Worm (Caenorhabditis elegans) whole organism, L4 larva: Measurements from ENCODE around the gene vps-45.

ENCODE experiments used
- D1046.2 ChIP-seq: fragments of 200-800 bp; sonication (Bioruptor generic); IDR thresholded peaks from 2 replicates; pipeline ENCODE4 v1.3.6; 2022; ENCODE audit warnings: missing genetic modification characterization, missing compliant biosample characterization
- F10B5.3 ChIP-seq: sonication (generic microtip); optimal IDR thresholded peaks from 2 replicates; lab custom pipeline; 2016; ENCODE audit warnings: mild to moderate bottlenecking, missing genetic modification characterization, missing compliant biosample characterization
- F26F4.8 ChIP-seq: fragments of 200-800 bp; sonication (Bioruptor generic); conservative IDR thresholded peaks from 2 replicates; pipeline ENCODE4 v1.3.6; 2022; ENCODE audit warnings: missing genetic modification characterization, missing compliant biosample characterization
- F49E8.2 ChIP-seq: sonication (generic microtip); optimal IDR thresholded peaks from 2 replicates; lab custom pipeline; 2016; ENCODE audit warnings: missing compliant biosample characterization, mild to moderate bottlenecking, missing genetic modification characterization, borderline replicate concordance
- R02D3.7 ChIP-seq: fragments of 150-350 bp; sonication (generic microtip); optimal IDR thresholded peaks from 3 replicates; lab custom pipeline; 2014; ENCODE audit warnings: missing biosample characterization, missing genetic modification characterization
- T20F7.1 ChIP-seq: fragments of 200-800 bp; sonication (Bioruptor generic); optimal IDR thresholded peaks from 2 replicates; lab custom pipeline; 2018; ENCODE audit warnings: mild to moderate bottlenecking, missing genetic modification characterization, missing compliant biosample characterization
- Y105C5A.15 ChIP-seq: fragments of 200-800 bp; sonication (Bioruptor generic); IDR thresholded peaks from 2 replicates; pipeline ENCODE4 v1.3.6; 2022; ENCODE audit warnings: missing genetic modification characterization, missing compliant biosample characterization
- Y48G9A.11 ChIP-seq: fragments of 200-800 bp; sonication (Bioruptor generic); IDR thresholded peaks from 2 replicates; pipeline ENCODE4 v1.3.6; 2022; ENCODE audit warnings: missing genetic modification reagents, missing genetic modification characterization, missing compliant biosample characterization
- Y5F2A.4 ChIP-seq: fragments of 200-800 bp; sonication (Bioruptor generic); optimal IDR thresholded peaks from 2 replicates; lab custom pipeline; 2018; ENCODE audit warnings: mild to moderate bottlenecking, missing genetic modification characterization, missing compliant biosample characterization
- Y75B8A.6 ChIP-seq: fragments of 200-800 bp; sonication (Bioruptor generic); IDR thresholded peaks from 2 replicates; pipeline ENCODE4 v1.3.6; 2022; ENCODE audit warnings: missing genetic modification reagents, missing genetic modification characterization, missing compliant biosample characterization
- ZK337.2 ChIP-seq: fragments of 200-800 bp; sonication (Bioruptor generic); IDR thresholded peaks from 2 replicates; pipeline ENCODE4 v1.3.6; 2022; ENCODE audit warnings: missing genetic modification reagents, missing genetic modification characterization, missing compliant biosample characterization
- aly-2 ChIP-seq: sonication (generic microtip); optimal IDR thresholded peaks from 2 replicates; lab custom pipeline; 2018; ENCODE audit warnings: missing biosample characterization, missing genetic modification characterization
- attf-4 ChIP-seq: sonication (generic microtip); optimal IDR thresholded peaks from 3 replicates; lab custom pipeline; 2017; ENCODE audit warnings: missing biosample characterization, missing genetic modification characterization
- ceh-20 ChIP-seq: fragments of 200-800 bp; sonication (Bioruptor generic); IDR thresholded peaks from 2 replicates; pipeline ENCODE4 v1.3.6; 2022; ENCODE audit warnings: missing genetic modification reagents, missing genetic modification characterization, missing compliant biosample characterization
- ceh-32 ChIP-seq: sonication (generic microtip); optimal IDR thresholded peaks from 2 replicates; lab custom pipeline; 2016; ENCODE audit warnings: mild to moderate bottlenecking, missing genetic modification characterization, missing compliant biosample characterization; ENCODE audit not compliant: poor library complexity
- ceh-82 ChIP-seq: sonication (generic microtip); optimal IDR thresholded peaks from 2 replicates; lab custom pipeline; 2017; ENCODE audit warnings: missing biosample characterization, missing genetic modification characterization
- ces-1 ChIP-seq: fragments of 150-350 bp; sonication (generic microtip); optimal IDR thresholded peaks from 4 replicates; lab custom pipeline; 2014; ENCODE audit warnings: missing biosample characterization, missing genetic modification reagents, missing genetic modification characterization
- daf-12 ChIP-seq: fragments of 150-350 bp; optimal IDR thresholded peaks from 2 replicates; lab custom pipeline; 2014; ENCODE audit warnings: missing biosample characterization, missing genetic modification reagents, missing genetic modification characterization
- daf-8 ChIP-seq: fragments of 200-800 bp; sonication (Bioruptor generic); IDR thresholded peaks from 2 replicates; pipeline ENCODE4 v1.3.6; 2022; ENCODE audit warnings: missing genetic modification characterization, missing compliant biosample characterization
- dmd-6 ChIP-seq: fragments of 200-800 bp; sonication (Bioruptor generic); IDR thresholded peaks from 2 replicates; pipeline ENCODE4 v1.3.6; 2022; ENCODE audit warnings: missing genetic modification reagents, missing genetic modification characterization, missing compliant biosample characterization
- dmd-8 ChIP-seq: fragments of 200-800 bp; sonication (Bioruptor generic); IDR thresholded peaks from 2 replicates; pipeline ENCODE4 v1.3.6; 2022; ENCODE audit warnings: missing genetic modification characterization, missing compliant biosample characterization
- duxl-1 ChIP-seq: sonication (generic microtip); optimal IDR thresholded peaks from 2 replicates; lab custom pipeline; 2016; ENCODE audit warnings: mild to moderate bottlenecking, missing genetic modification characterization, moderate library complexity, missing compliant biosample characterization; ENCODE audit not compliant: poor library complexity
- egl-27 ChIP-seq: sonication (generic microtip); optimal IDR thresholded peaks from 3 replicates; lab custom pipeline; 2017; ENCODE audit warnings: missing biosample characterization, missing genetic modification reagents, missing genetic modification characterization
- hif-1 ChIP-seq, 2 experiments: sonication (generic microtip); optimal IDR thresholded peaks; 2 replicates each; lab custom pipeline; 2016 to 2017; ENCODE audit warnings: missing compliant biosample characterization in 2 of 2, missing genetic modification characterization in 2 of 2, missing genetic modification reagents in 2 of 2, missing genotype in 2 of 2, mild to moderate bottlenecking in 1 of 2
- hlh-11 ChIP-seq: fragments of 200-800 bp; sonication (Bioruptor generic); optimal IDR thresholded peaks from 2 replicates; lab custom pipeline; 2018; ENCODE audit warnings: mild to moderate bottlenecking, missing genetic modification characterization, missing compliant biosample characterization
- hmg-1.1 ChIP-seq: fragments of 200-800 bp; sonication (Bioruptor generic); IDR thresholded peaks from 2 replicates; pipeline ENCODE4 v1.3.6; 2022; ENCODE audit warnings: missing genetic modification reagents, missing genetic modification characterization, missing compliant biosample characterization
- lin-1 ChIP-seq: fragments of 200-800 bp; sonication (Bioruptor generic); IDR thresholded peaks from 2 replicates; pipeline ENCODE4 v1.3.6; 2022; ENCODE audit warnings: missing genetic modification reagents, missing genetic modification characterization, missing compliant biosample characterization
- lin-29 ChIP-seq: fragments of 200-800 bp; sonication (Bioruptor generic); IDR thresholded peaks from 2 replicates; pipeline ENCODE4 v1.3.6; 2022; ENCODE audit warnings: missing genetic modification reagents, missing genetic modification characterization, missing compliant biosample characterization
- lin-39 ChIP-seq: fragments of 150-350 bp; optimal IDR thresholded peaks from 2 replicates; lab custom pipeline; 2014; ENCODE audit warnings: missing biosample characterization, missing genetic modification reagents, missing genetic modification characterization
- lir-3 ChIP-seq: sonication (generic microtip); optimal IDR thresholded peaks from 2 replicates; lab custom pipeline; 2016; ENCODE audit warnings: mild to moderate bottlenecking, missing genetic modification characterization, missing compliant biosample characterization
- madf-5 ChIP-seq, 2 experiments: fragments of 200-800 bp; sonication (Bioruptor generic); IDR thresholded peaks; 2 replicates each; pipeline ENCODE4 v1.3.6; 2022; ENCODE audit warnings: missing compliant biosample characterization in 2 of 2, missing genetic modification characterization in 2 of 2
- mdt-29 ChIP-seq: fragments of 200-800 bp; sonication (Bioruptor generic); IDR thresholded peaks from 2 replicates; pipeline ENCODE4 v1.3.6; 2022; ENCODE audit warnings: missing genetic modification reagents, missing genetic modification characterization, missing compliant biosample characterization
- mes-2 ChIP-seq: sonication (generic microtip); optimal IDR thresholded peaks from 2 replicates; lab custom pipeline; 2016; ENCODE audit warnings: missing genotype, mild to moderate bottlenecking, missing genetic modification characterization, missing compliant biosample characterization; ENCODE audit not compliant: poor library complexity, severe bottlenecking
- mxl-3 ChIP-seq: fragments of 200-800 bp; sonication (Bioruptor generic); optimal IDR thresholded peaks from 2 replicates; lab custom pipeline; 2018; ENCODE audit warnings: mild to moderate bottlenecking, missing genetic modification characterization, missing compliant biosample characterization
- nhr-11 ChIP-seq: fragments of 150-350 bp; optimal IDR thresholded peaks from 2 replicates; lab custom pipeline; 2014; ENCODE audit warnings: missing biosample characterization, missing genetic modification characterization
- nhr-111 ChIP-seq: fragments of 200-800 bp; sonication (Bioruptor generic); optimal IDR thresholded peaks from 2 replicates; lab custom pipeline; 2018; ENCODE audit warnings: mild to moderate bottlenecking, missing genetic modification characterization, missing compliant biosample characterization
- nhr-28 ChIP-seq: fragments of 150-350 bp; optimal IDR thresholded peaks from 2 replicates; lab custom pipeline; 2014; ENCODE audit warnings: missing biosample characterization, missing genetic modification characterization
- nhr-48 ChIP-seq: sonication (generic microtip); optimal IDR thresholded peaks from 2 replicates; lab custom pipeline; 2016; ENCODE audit warnings: mild to moderate bottlenecking, missing genetic modification characterization, missing compliant biosample characterization
- nhr-77 ChIP-seq: fragments of 150-350 bp; optimal IDR thresholded peaks from 2 replicates; lab custom pipeline; 2014; ENCODE audit warnings: missing biosample characterization, missing genetic modification characterization
- pha-4 ChIP-seq, 2 experiments: fragments of 150-350 bp in 1 of 2; fragments of 200-800 bp in 1 of 2; sonication (Bioruptor generic) in 1 of 2; IDR thresholded peaks in 1 of 2; optimal IDR thresholded peaks in 1 of 2; 2 replicates each; pipeline versions ENCODE4 v1.3.6 to Lab custom; 2014 to 2022; ENCODE audit warnings: missing genetic modification characterization in 2 of 2, missing genetic modification reagents in 2 of 2, missing biosample characterization in 1 of 2, missing compliant biosample characterization in 1 of 2
- php-3 ChIP-seq: fragments of 200-800 bp; sonication (Bioruptor generic); IDR thresholded peaks from 2 replicates; pipeline ENCODE4 v1.3.6; 2022; ENCODE audit warnings: missing genetic modification reagents, missing genetic modification characterization, missing compliant biosample characterization
- sdz-12 ChIP-seq: fragments of 200-800 bp; sonication (Bioruptor generic); optimal IDR thresholded peaks from 2 replicates; lab custom pipeline; 2018; ENCODE audit warnings: mild to moderate bottlenecking, missing genetic modification characterization, missing compliant biosample characterization
- spr-3 ChIP-seq: fragments of 200-800 bp; sonication (Bioruptor generic); optimal IDR thresholded peaks from 2 replicates; lab custom pipeline; 2018; ENCODE audit warnings: mild to moderate bottlenecking, missing genetic modification characterization, missing compliant biosample characterization
- tag-97 ChIP-seq: fragments of 200-800 bp; sonication (Bioruptor generic); IDR thresholded peaks from 2 replicates; pipeline ENCODE4 v1.3.6; 2022; ENCODE audit warnings: missing genetic modification characterization, missing compliant biosample characterization
- unc-130 ChIP-seq: sonication (generic microtip); optimal IDR thresholded peaks from 2 replicates; lab custom pipeline; 2016; ENCODE audit warnings: missing genetic modification reagents, missing genetic modification characterization, missing compliant biosample characterization
- unc-39 ChIP-seq: sonication (generic microtip); optimal IDR thresholded peaks from 2 replicates; lab custom pipeline; 2017; ENCODE audit warnings: missing biosample characterization, missing genetic modification characterization
- vab-7 ChIP-seq: fragments of 200-800 bp; sonication (Bioruptor generic); IDR thresholded peaks from 2 replicates; pipeline ENCODE4 v1.3.6; 2022; ENCODE audit warnings: missing genetic modification reagents, missing genetic modification characterization, missing compliant biosample characterization
- zfp-2 ChIP-seq: sonication (generic microtip); optimal IDR thresholded peaks from 2 replicates; lab custom pipeline; 2016; ENCODE audit warnings: mild to moderate bottlenecking, missing genetic modification characterization, missing compliant biosample characterization
- zip-11 ChIP-seq: fragments of 200-800 bp; sonication (Bioruptor generic); IDR thresholded peaks from 2 replicates; pipeline ENCODE4 v1.3.6; 2022; ENCODE audit warnings: missing genetic modification characterization, missing compliant biosample characterization
- zip-2 ChIP-seq: fragments of 150-350 bp; optimal IDR thresholded peaks from 2 replicates; lab custom pipeline; 2014; ENCODE audit warnings: missing biosample characterization, missing genetic modification characterization

vps-45 gene

DNA sequence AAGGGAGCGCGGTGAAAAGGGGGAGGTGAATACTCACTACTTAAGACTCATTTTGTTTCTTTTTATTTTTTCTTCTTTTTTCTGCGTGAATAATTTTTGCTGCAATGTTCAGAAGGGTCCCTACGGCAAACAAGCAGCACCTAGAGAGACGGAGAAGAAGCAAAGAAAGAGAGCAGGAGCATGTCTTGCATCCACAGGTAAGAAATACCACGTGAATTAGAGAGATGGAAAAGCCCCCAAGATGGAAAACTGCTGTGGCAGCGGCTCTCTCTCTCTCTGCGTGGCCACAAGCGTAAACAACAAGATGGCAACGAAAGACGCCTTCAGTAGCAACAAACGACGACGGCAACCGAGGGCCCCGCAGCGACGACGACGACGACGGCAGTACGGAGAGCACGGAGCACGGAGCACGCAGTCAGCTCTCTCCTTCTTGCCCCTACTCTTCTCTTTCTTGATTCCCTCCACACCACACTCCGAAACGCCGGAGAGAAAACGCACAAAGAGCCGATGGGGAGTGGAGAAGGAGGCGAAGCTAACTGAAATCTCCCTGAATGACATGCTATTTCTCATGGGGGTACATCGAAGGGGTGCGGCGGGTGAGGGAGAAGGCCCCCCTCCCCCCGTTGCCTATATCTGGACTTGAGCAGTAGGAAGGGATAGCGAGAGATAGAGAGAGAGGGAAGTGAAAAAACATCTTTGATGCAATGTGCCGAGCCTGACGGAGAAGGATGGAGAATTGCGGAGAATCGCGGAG is 18.2 kb upstream of the vps-45 start:
- TF ChIP-seq hlh-11 (tag; lab: Kevin White, UChicago) (no peak), F10B5.3 (tag; lab: Kevin White, UChicago) (no peak), pha-4 (GFP tag; IDR thresholded peaks at IDR 0.05; lab: Robert Waterston, UW) (no peak), pha-4 (tag; optimal IDR thresholded peaks at IDR 0.05; lab: Kevin White, UChicago) (no peak), Y48G9A.11 (GFP tag; lab: Robert Waterston, UW) (no peak), ZK337.2 (GFP tag; lab: Robert Waterston, UW) (no peak), ceh-32 (tag; lab: Kevin White, UChicago) (peak; percentile 30), D1046.2 (GFP tag; lab: Robert Waterston, UW) (no peak), sdz-12 (GFP tag; lab: Kevin White, UChicago) (no peak), spr-3 (GFP tag; lab: Kevin White, UChicago) (no peak), R02D3.7 (tag; lab: Kevin White, UChicago) (no peak), dmd-6 (GFP tag; lab: Robert Waterston, UW) (no peak; the same call in 1 of the 2 replicates), unc-39 (no peak), zip-11 (GFP tag; lab: Robert Waterston, UW) (no peak), nhr-28 (tag; lab: Kevin White, UChicago) (no peak), ceh-20 (GFP tag; lab: Robert Waterston, UW) (peak; percentile 18; the same call in 1 of the 2 replicates), nhr-111 (GFP tag; lab: Kevin White, UChicago) (no peak), mdt-29 (GFP tag; lab: Robert Waterston, UW) (no peak), egl-27 (tag; lab: Kevin White, UChicago) (no peak), lin-1 (no peak), hmg-1.1 (peak; percentile 85), attf-4 (no peak), daf-8 (GFP tag; lab: Robert Waterston, UW) (no peak), Y105C5A.15 (GFP tag; lab: Robert Waterston, UW) (no peak), hif-1 (tag; optimal IDR thresholded peaks at IDR 0.05; lab: Kevin White, UChicago) (peak in 1 of 2 experiments; percentile 34), madf-5 (GFP tag; IDR thresholded peaks at IDR 0.05; lab: Robert Waterston, UW) (no peak), Y5F2A.4 (GFP tag; lab: Kevin White, UChicago) (no peak), daf-12 (no peak), F26F4.8 (GFP tag; lab: Robert Waterston, UW) (no peak), zip-2 (tag; lab: Kevin White, UChicago) (no peak), tag-97 (no peak), F49E8.2 (tag; lab: Kevin White, UChicago) (no peak), dmd-8 (GFP tag; lab: Robert Waterston, UW) (no peak), lin-29 (GFP tag; lab: Robert Waterston, UW) (no peak), nhr-77 (no peak), lir-3 (tag; lab: Kevin White, UChicago) (no peak), T20F7.1 (GFP tag; lab: Kevin White, UChicago) (no peak), zfp-2 (no peak), php-3 (GFP tag; lab: Robert Waterston, UW) (no peak), Y75B8A.6 (GFP tag; lab: Robert Waterston, UW) (no peak), ces-1 (GFP tag; lab: Kevin White, UChicago) (no peak), ceh-82 (tag; lab: Kevin White, UChicago) (no peak), duxl-1 (tag; lab: Kevin White, UChicago) (no peak), mxl-3 (no peak), nhr-11 (tag; lab: Kevin White, UChicago) (peak; percentile 47), vab-7 (no peak), mes-2 (tag; lab: Kevin White, UChicago) (peak; percentile 12), lin-39 (no peak), aly-2 (tag; lab: Kevin White, UChicago) (no peak), nhr-48 (tag; lab: Kevin White, UChicago) (peak; percentile 37), unc-130 (GFP tag; lab: Kevin White, UChicago) (no peak)
